Fruit fly (Drosophila melanogaster): Measurements from ENCODE around the gene Hsc70-3.

The Hsc70-3 gene

DNA sequence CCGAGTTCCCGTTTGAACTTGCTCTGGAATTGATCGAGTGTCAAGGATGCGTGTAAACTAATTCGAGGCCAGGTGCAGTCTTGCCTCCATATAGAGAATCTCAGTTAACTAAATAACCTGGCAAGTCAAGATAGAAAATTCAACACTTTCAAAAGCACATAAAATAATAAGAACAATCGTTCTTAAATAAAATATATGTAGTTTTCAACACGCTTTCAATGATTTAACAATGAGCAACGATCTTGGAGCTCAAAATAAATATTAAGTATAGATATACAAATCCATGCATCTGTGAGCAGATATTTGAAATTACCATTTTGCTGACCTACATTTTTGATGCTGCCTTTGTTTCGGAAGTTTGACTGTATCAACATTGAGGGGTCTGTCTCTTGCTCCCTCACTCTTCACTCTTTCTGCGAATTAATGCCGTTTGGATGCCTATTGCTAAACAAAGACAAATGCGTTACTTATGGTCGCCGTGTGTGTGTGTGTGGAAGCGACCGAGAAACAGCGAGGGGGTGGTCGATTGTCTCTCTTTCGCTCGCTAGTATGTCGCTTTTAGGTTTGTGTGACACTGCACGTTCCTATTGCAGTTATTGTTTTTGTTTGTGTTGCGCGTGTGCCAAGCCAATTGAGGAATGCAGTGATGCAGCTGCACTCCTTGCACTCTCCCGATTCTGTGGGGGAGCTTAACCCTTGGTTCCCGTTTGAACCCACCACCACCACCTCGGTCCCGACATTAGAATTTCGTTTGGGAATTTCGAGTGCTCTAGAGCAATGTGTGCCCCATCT lies 13.6 kb upstream of the Hsc70-3 start (continued):
- TF ChIP-seq CG7928 (GFP tag; optimal IDR thresholded peaks at IDR 0.05): no peak
- TF ChIP-seq Xrp1 (GFP tag; IDR thresholded peaks at IDR 0.05): no peak
- TF ChIP-seq Nf-YA (GFP tag; IDR thresholded peaks at IDR 0.05): no peak
- TF ChIP-seq dmrt11E (tag; optimal IDR thresholded peaks at IDR 0.05): no peak
- no peak for TF ChIP-seq CG10147 (GFP tag; optimal IDR thresholded peaks at IDR 0.05)
- TF ChIP-seq CG6175 (GFP tag; IDR thresholded peaks at IDR 0.05): no peak
- TF ChIP-seq CTCF (GFP tag; optimal IDR thresholded peaks at IDR 0.05): no peak
- TF ChIP-seq ap (GFP tag; IDR thresholded peaks at IDR 0.05): no peak
- TF ChIP-seq gem (tag; optimal IDR thresholded peaks at IDR 0.05): peak; percentile 46
- no peak for TF ChIP-seq luna (GFP tag; optimal IDR thresholded peaks at IDR 0.05)
- no peak for TF ChIP-seq CG1832 (GFP tag; optimal IDR thresholded peaks at IDR 0.05)
- no peak for TF ChIP-seq CG5953 (GFP tag; IDR thresholded peaks at IDR 0.05)
- TF ChIP-seq Lim3 (GFP tag; IDR thresholded peaks at IDR 0.05): no peak
- no peak for TF ChIP-seq pzg (GFP tag; optimal IDR thresholded peaks at IDR 0.05)
- no peak for TF ChIP-seq dan (GFP tag; IDR thresholded peaks at IDR 0.05)
- no peak for TF ChIP-seq hkb (optimal IDR thresholded peaks at IDR 0.05)
- no peak for TF ChIP-seq hkb (GFP tag; IDR thresholded peaks at IDR 0.05)
- TF ChIP-seq CG10543 (GFP tag; optimal IDR thresholded peaks at IDR 0.05): peak; percentile 0
- TF ChIP-seq Sox102F (GFP tag; optimal IDR thresholded peaks at IDR 0.05): no peak
- peak; percentile 33; the same call in 1 of the 2 replicates for TF ChIP-seq CG14441 (GFP tag; IDR thresholded peaks at IDR 0.05)
- TF ChIP-seq tgo (GFP tag; IDR thresholded peaks at IDR 0.05): no peak
- TF ChIP-seq CG6854 (GFP tag; optimal IDR thresholded peaks at IDR 0.05): no peak
- TF ChIP-seq phol (tag; optimal IDR thresholded peaks at IDR 0.05): peak; percentile 13
- no peak for TF ChIP-seq Antp (GFP tag; optimal IDR thresholded peaks at IDR 0.05)
- TF ChIP-seq CG8478 (optimal IDR thresholded peaks at IDR 0.05): no peak
- no peak for TF ChIP-seq CG2889 (GFP tag; IDR thresholded peaks at IDR 0.05)
- no peak for TF ChIP-seq CG18262 (tag; optimal IDR thresholded peaks at IDR 0.05)
- TF ChIP-seq CG14710 (tag; optimal IDR thresholded peaks at IDR 0.05): no peak
- no peak for TF ChIP-seq unc-4 (GFP tag; IDR thresholded peaks at IDR 0.05; ENCODE audit: partially characterized antibody)
- TF ChIP-seq CG11504 (tag; optimal IDR thresholded peaks at IDR 0.05): peak; percentile 46
- TF ChIP-seq CG11085 (GFP tag; IDR thresholded peaks at IDR 0.05): no peak
- TF ChIP-seq CG9727 (GFP tag; optimal IDR thresholded peaks at IDR 0.05): peak; percentile 4
- TF ChIP-seq Usf (GFP tag; optimal IDR thresholded peaks at IDR 0.05): no peak
- no peak for TF ChIP-seq p53 (GFP tag; optimal IDR thresholded peaks at IDR 0.05)
- TF ChIP-seq trem (tag; optimal IDR thresholded peaks at IDR 0.05): no peak
- TF ChIP-seq CG6272 (GFP tag; IDR thresholded peaks at IDR 0.05): no peak
- TF ChIP-seq CG1647 (GFP tag; optimal IDR thresholded peaks at IDR 0.05): no peak
- no peak for TF ChIP-seq tup (GFP tag; optimal IDR thresholded peaks at IDR 0.05)
- no peak for TF ChIP-seq Sry-δ (GFP tag; optimal IDR thresholded peaks at IDR 0.05)
- no peak for TF ChIP-seq Optix (GFP tag; IDR thresholded peaks at IDR 0.05)
- peak; percentile 27 for TF ChIP-seq CG18599 (GFP tag; optimal IDR thresholded peaks at IDR 0.05)
- no peak for TF ChIP-seq h (optimal IDR thresholded peaks at IDR 0.05)
- TF ChIP-seq Atf-2 (GFP tag; optimal IDR thresholded peaks at IDR 0.05): no peak
- TF ChIP-seq Side (GFP tag; optimal IDR thresholded peaks at IDR 0.05): no peak
- TF ChIP-seq knrl (GFP tag; IDR thresholded peaks at IDR 0.05; ENCODE audit: partially characterized antibody): no peak
- TF ChIP-seq toy (GFP tag; IDR thresholded peaks at IDR 0.05): no peak
- TF ChIP-seq HLH4C (GFP tag; IDR thresholded peaks at IDR 0.05; ENCODE audit: partially characterized antibody): no peak
- TF ChIP-seq CG7786 (GFP tag; optimal IDR thresholded peaks at IDR 0.05): no peak
- no peak for TF ChIP-seq so (GFP tag; IDR thresholded peaks at IDR 0.05)
- no peak for TF ChIP-seq B-H1 (GFP tag; IDR thresholded peaks at IDR 0.05)
- no peak for TF ChIP-seq Dll (GFP tag; IDR thresholded peaks at IDR 0.05; ENCODE audit: partially characterized antibody)
- no peak for TF ChIP-seq CG31224 (GFP tag; IDR thresholded peaks at IDR 0.05)
